Fruit fly (Drosophila melanogaster) whole organism, prepupa: ENCODE data around the gene CG32982.

Experiments
- Blimp-1 ChIP-seq: fragments of 200-800 bp; sonication (Bioruptor generic); optimal IDR thresholded peaks from 3 replicates; lab custom pipeline; 2017; ENCODE audit warnings: missing biosample characterization, missing genetic modification characterization, mild to moderate bottlenecking, moderate library complexity, missing genetic modification reagents
- CG10631 ChIP-seq: fragments of 200-800 bp; sonication (Bioruptor generic); optimal IDR thresholded peaks from 2 replicates; lab custom pipeline; 2016; ENCODE audit warnings: missing biosample characterization, missing genetic modification characterization
- CG15336 ChIP-seq: fragments of 200-800 bp; sonication (Bioruptor generic); IDR thresholded peaks from 2 replicates; pipeline ENCODE4 v1.3.6; 2022; ENCODE audit warnings: missing biosample characterization, missing genetic modification characterization
- CG3032 ChIP-seq: fragments of 200-800 bp; optimal IDR thresholded peaks from 2 replicates; lab custom pipeline; 2019; ENCODE audit warnings: missing biosample characterization, mild to moderate bottlenecking, missing genetic modification characterization, moderate library complexity
- CG31627 ChIP-seq: fragments of 200-800 bp; sonication (Bioruptor generic); optimal IDR thresholded peaks from 3 replicates; lab custom pipeline; 2016; ENCODE audit warnings: missing biosample characterization, missing genetic modification characterization
- CG32006 ChIP-seq: fragments of 200-800 bp; sonication (Bioruptor generic); optimal IDR thresholded peaks from 3 replicates; lab custom pipeline; 2017; ENCODE audit warnings: missing biosample characterization, mild to moderate bottlenecking, missing genetic modification characterization
- CG6163 ChIP-seq: fragments of 200-800 bp; sonication (Bioruptor generic); IDR thresholded peaks from 3 replicates; pipeline ENCODE4 v1.3.6; 2022; ENCODE audit warnings: missing biosample characterization, missing genetic modification characterization
- CG6792 ChIP-seq: fragments of 200-800 bp; sonication (Bioruptor generic); optimal IDR thresholded peaks from 3 replicates; lab custom pipeline; 2016; ENCODE audit warnings: missing biosample characterization, missing genetic modification characterization
- CG6808 ChIP-seq: fragments of 200-800 bp; sonication (Bioruptor generic); optimal IDR thresholded peaks from 3 replicates; lab custom pipeline; 2017; ENCODE audit warnings: missing biosample characterization, missing genetic modification characterization, mild to moderate bottlenecking, moderate library complexity, missing genetic modification reagents
- CG7368 ChIP-seq: fragments of 200-800 bp; sonication (Bioruptor generic); optimal IDR thresholded peaks from 3 replicates; lab custom pipeline; 2016; ENCODE audit warnings: missing biosample characterization, missing genetic modification characterization
- CG8319 ChIP-seq: fragments of 200-800 bp; sonication (Bioruptor generic); optimal IDR thresholded peaks from 3 replicates; lab custom pipeline; 2016; ENCODE audit warnings: missing biosample characterization, missing genetic modification characterization
- CG8632 ChIP-seq: fragments of 200-800 bp; sonication (Bioruptor generic); optimal IDR thresholded peaks from 3 replicates; lab custom pipeline; 2016; ENCODE audit warnings: missing biosample characterization, missing genetic modification characterization
- Eip75B ChIP-seq: fragments of 200-800 bp; sonication (Bioruptor generic); optimal IDR thresholded peaks from 3 replicates; lab custom pipeline; 2016; ENCODE audit warnings: missing biosample characterization, missing genetic modification characterization
- Ets21C ChIP-seq: fragments of 200-800 bp; sonication (Bioruptor generic); optimal IDR thresholded peaks from 3 replicates; lab custom pipeline; 2016; ENCODE audit warnings: missing biosample characterization, missing genetic modification characterization
- Gug ChIP-seq: fragments of 200-800 bp; sonication (Bioruptor generic); IDR thresholded peaks from 2 replicates; pipeline ENCODE4 v1.3.6; 2022; ENCODE audit warnings: missing biosample characterization, missing genetic modification characterization
- Hr38 ChIP-seq: sonication (Bioruptor generic); optimal IDR thresholded peaks from 2 replicates; lab custom pipeline; 2016; ENCODE audit warnings: missing biosample characterization, missing genetic modification characterization
- Hr39 ChIP-seq: fragments of 200-800 bp; sonication (Bioruptor generic); optimal IDR thresholded peaks from 2 replicates; lab custom pipeline; 2016; ENCODE audit warnings: missing biosample characterization, missing genetic modification characterization
- Hr4 ChIP-seq: fragments of 200-800 bp; sonication (Bioruptor generic); optimal IDR thresholded peaks from 3 replicates; lab custom pipeline; 2016; ENCODE audit warnings: missing biosample characterization, missing genetic modification characterization
- Lpt ChIP-seq: fragments of 200-800 bp; sonication (Bioruptor generic); optimal IDR thresholded peaks from 3 replicates; lab custom pipeline; 2016; ENCODE audit warnings: missing biosample characterization, missing genetic modification characterization
- Met ChIP-seq: fragments of 200-800 bp; sonication (Bioruptor generic); optimal IDR thresholded peaks from 3 replicates; lab custom pipeline; 2016; ENCODE audit warnings: missing biosample characterization, missing genetic modification characterization
- Smox ChIP-seq: fragments of 200-800 bp; sonication (Bioruptor generic); optimal IDR thresholded peaks from 3 replicates; lab custom pipeline; 2016; ENCODE audit warnings: missing biosample characterization, missing genetic modification characterization
- Sox14 ChIP-seq: fragments of 200-800 bp; sonication (Bioruptor generic); optimal IDR thresholded peaks from 3 replicates; lab custom pipeline; 2016; ENCODE audit warnings: missing biosample characterization, missing genetic modification characterization
- achi ChIP-seq: fragments of 200-800 bp; sonication (Bioruptor generic); optimal IDR thresholded peaks from 3 replicates; lab custom pipeline; 2016; ENCODE audit warnings: missing biosample characterization, missing genetic modification characterization
- dac ChIP-seq: fragments of 200-800 bp; sonication (Bioruptor generic); optimal IDR thresholded peaks from 2 replicates; lab custom pipeline; 2017; ENCODE audit warnings: missing biosample characterization, mild to moderate bottlenecking, missing genetic modification characterization
- dsx ChIP-seq: fragments of 200-800 bp; optimal IDR thresholded peaks from 3 replicates; lab custom pipeline; 2019; ENCODE audit warnings: missing biosample characterization, mild to moderate bottlenecking, missing genetic modification characterization, moderate library complexity; ENCODE audit not compliant: poor library complexity, severe bottlenecking
- eg ChIP-seq: fragments of 200-800 bp; sonication (Bioruptor generic); IDR thresholded peaks from 3 replicates; pipeline ENCODE4 v1.3.6; 2022; ENCODE audit warnings: missing biosample characterization, missing genetic modification characterization
- lz ChIP-seq: fragments of 200-800 bp; sonication (Bioruptor generic); optimal IDR thresholded peaks from 3 replicates; lab custom pipeline; 2016; ENCODE audit warnings: missing biosample characterization, missing genetic modification characterization
- pdm3 ChIP-seq: fragments of 200-800 bp; sonication (Bioruptor generic); optimal IDR thresholded peaks from 3 replicates; lab custom pipeline; 2016; ENCODE audit warnings: missing biosample characterization, missing genetic modification characterization
- spab ChIP-seq: fragments of 200-800 bp; sonication (Bioruptor generic); optimal IDR thresholded peaks from 2 replicates; lab custom pipeline; 2017; ENCODE audit warnings: missing biosample characterization, mild to moderate bottlenecking, missing genetic modification characterization, missing genetic modification reagents
- ss ChIP-seq, 2 experiments: fragments of 200-800 bp; sonication (Bioruptor generic); optimal IDR thresholded peaks; 2 replicates in 1 of 2; 3 replicates in 1 of 2; lab custom pipeline; 2017 to 2018; ENCODE audit warnings: mild to moderate bottlenecking in 2 of 2, missing biosample characterization in 2 of 2, missing genetic modification characterization in 2 of 2, moderate library complexity in 1 of 2
- svp ChIP-seq: fragments of 200-800 bp; sonication (Bioruptor generic); peaks from one replicate; lab custom pipeline; 2016; ENCODE audit warnings: missing biosample characterization, missing genetic modification characterization
- vri ChIP-seq: fragments of 200-800 bp; sonication (Bioruptor generic); optimal IDR thresholded peaks from 3 replicates; lab custom pipeline; 2016; ENCODE audit warnings: missing biosample characterization, mild to moderate bottlenecking, missing genetic modification characterization

Gene CG32982

dm6 chr2L:9125418-9125928 is at the start of gene CG32982 (continued):
- peak; percentile 87 for TF ChIP-seq CG15336
- peak; percentile 89 for TF ChIP-seq dac (GFP tag; lab: Kevin White, UChicago)
- peak; percentile 90 for TF ChIP-seq CG31627 (GFP tag; lab: Kevin White, UChicago)
- TF ChIP-seq CG10631 (GFP tag; lab: Kevin White, UChicago), result peak; percentile 82
- peak; percentile 83 for TF ChIP-seq Lpt (GFP tag; lab: Kevin White, UChicago)
- TF ChIP-seq ss (GFP tag; optimal IDR thresholded peaks at IDR 0.05; lab: Kevin White, UChicago), result peak; percentile 66 to 82
- peak; percentile 87 for TF ChIP-seq CG6808
- peak; percentile 96 for TF ChIP-seq svp (GFP tag; lab: Kevin White, UChicago)

- no peak for TF ChIP-seq CG6163 (GFP tag; lab: Robert Waterston, UW)
- TF ChIP-seq ss (GFP tag; optimal IDR thresholded peaks at IDR 0.05; lab: Kevin White, UChicago), result no peak
- TF ChIP-seq Eip75B, result no peak
- no peak for TF ChIP-seq Hr39
- no peak for TF ChIP-seq Hr4 (GFP tag; lab: Kevin White, UChicago)
- TF ChIP-seq lz (GFP tag; lab: Kevin White, UChicago), result no peak
- no peak for TF ChIP-seq eg
- TF ChIP-seq dsx (GFP tag; lab: Kevin White, UChicago), result no peak
- no peak for TF ChIP-seq Ets21C (GFP tag; lab: Kevin White, UChicago)
- no peak for TF ChIP-seq CG8632 (GFP tag; lab: Kevin White, UChicago)
- no peak for TF ChIP-seq CG7368 (GFP tag; lab: Kevin White, UChicago)
- TF ChIP-seq svp (GFP tag; lab: Kevin White, UChicago), result no peak
- TF ChIP-seq achi (GFP tag; lab: Kevin White, UChicago), result no peak
- no peak for TF ChIP-seq Blimp-1
- TF ChIP-seq CG32006, result no peak
- TF ChIP-seq CG8319, result no peak
- no peak for TF ChIP-seq Met (GFP tag; lab: Kevin White, UChicago)
- no peak for TF ChIP-seq CG3032 (tag; lab: Kevin White, UChicago)
These were observed 48.7 kb upstream of the CG32982 start, which contains the start of gene CG12439 for dm6 chr2L:9076821-9077220. Gene CG12439 (plus strand): TSS chr2L:9077121.

- TF ChIP-seq Hr38 (GFP tag; lab: Kevin White, UChicago), result no peak
- no peak for TF ChIP-seq Sox14 (GFP tag; lab: Kevin White, UChicago)
- TF ChIP-seq Hr4 (GFP tag; lab: Kevin White, UChicago), result no peak
- no peak for TF ChIP-seq spab (GFP tag; lab: Kevin White, UChicago)
These were observed 42.8 kb upstream of the CG32982 start for dm6 chr2L:9082750-9083149.

DNA sequence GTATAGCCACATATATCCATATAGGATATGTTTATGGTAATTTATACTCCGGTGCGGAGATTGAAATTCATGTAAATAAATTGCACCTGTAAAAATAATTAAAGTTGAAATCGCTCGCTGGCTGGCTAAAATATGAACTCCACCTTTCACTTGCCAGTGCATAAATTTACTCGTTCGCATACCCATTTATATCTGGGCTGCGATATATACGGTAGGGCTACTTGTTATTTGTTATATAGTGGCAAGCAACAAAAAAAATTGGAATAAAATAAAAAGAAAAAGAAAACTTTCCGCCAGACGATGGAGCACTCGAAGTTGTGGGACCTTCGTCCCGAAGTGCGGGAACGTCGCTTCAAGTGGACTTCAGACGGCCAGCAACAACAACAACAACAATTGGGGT is 41.7 kb upstream of the CG32982 start, which contains the start of gene Toll-4:
TSS of gene Toll-4 (plus strand) at position 301 of the 400 bp plus-strand sequence.
- TF ChIP-seq vri (GFP tag; lab: Kevin White, UChicago), result no peak
- no peak for TF ChIP-seq pdm3 (GFP tag; lab: Kevin White, UChicago)

dm6 chr2L:9089543-9090088 is 35.9 kb upstream of the CG32982 start:
- TF ChIP-seq dac (GFP tag; lab: Kevin White, UChicago), result no peak
- TF ChIP-seq CG10631 (GFP tag; lab: Kevin White, UChicago), result no peak
- TF ChIP-seq CG15336, result no peak
- TF ChIP-seq eg, result peak; percentile 70; the same call in 1 of the 3 replicates
- no peak for TF ChIP-seq Gug (GFP tag; lab: Robert Waterston, UW)
- TF ChIP-seq Smox (GFP tag; lab: Kevin White, UChicago), result no peak
- no peak for TF ChIP-seq CG6792
- no peak for TF ChIP-seq pdm3 (GFP tag; lab: Kevin White, UChicago)
- no peak for TF ChIP-seq CG8632 (GFP tag; lab: Kevin White, UChicago)
